Worm (Caenorhabditis elegans): ENCODE measurements around the gene T04F3.1.

The T04F3.1 gene

ce11 chrV:11789474-11789873 lies 49.6 kb downstream of the T04F3.1 start, which contains the start of gene D2023.1:
Gene D2023.1 (plus strand): TSS chrV:11789550.
- TF ChIP-seq nhr-237 (tag; optimal IDR thresholded peaks at IDR 0.05) (no peak), cnd-1 (tag; optimal IDR thresholded peaks at IDR 0.05) (no peak), flh-1 (GFP tag; optimal IDR thresholded peaks at IDR 0.05) (no peak), nhr-28 (tag; optimal IDR thresholded peaks at IDR 0.05) (no peak), mep-1 (tag; optimal IDR thresholded peaks at IDR 0.05) (no peak), lsy-2 (tag; optimal IDR thresholded peaks at IDR 0.05) (no peak), blmp-1 (tag; optimal IDR thresholded peaks at IDR 0.05) (no peak), nhr-76 (tag; optimal IDR thresholded peaks at IDR 0.05) (no peak), bed-3 (GFP tag; optimal IDR thresholded peaks at IDR 0.05) (no peak), mls-2 (tag; optimal IDR thresholded peaks at IDR 0.05) (no peak)

DNA sequence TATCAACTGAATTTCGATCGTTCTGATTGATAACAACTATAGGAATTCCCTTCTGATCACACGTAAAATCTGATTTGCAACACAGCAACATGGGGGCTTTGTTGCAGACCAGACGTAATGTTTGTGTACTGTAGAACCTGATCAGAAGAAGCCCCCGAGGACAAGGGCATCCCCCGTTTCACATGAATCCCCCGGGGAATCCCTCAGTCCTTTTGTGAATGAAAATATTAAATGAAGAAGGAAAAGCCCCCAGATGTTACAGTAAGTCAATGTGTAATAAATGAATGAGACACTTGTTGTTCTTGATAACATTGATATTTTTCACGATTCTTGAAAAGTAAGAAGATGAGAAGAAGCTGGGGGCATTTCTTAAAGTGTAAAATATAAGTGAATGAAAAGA lies 54.3 kb downstream of the T04F3.1 start:
- TF ChIP-seq tbx-8 (GFP tag; optimal IDR thresholded peaks at IDR 0.05): no peak

ce11 chrV:11795352-11795751 lies 55.5 kb downstream of the T04F3.1 start:
- TF ChIP-seq unc-62 (GFP tag; optimal IDR thresholded peaks at IDR 0.05) (no peak), mep-1 (tag; optimal IDR thresholded peaks at IDR 0.05) (no peak), ceh-43 (GFP tag; optimal IDR thresholded peaks at IDR 0.05) (no peak), mab-5 (tag; optimal IDR thresholded peaks at IDR 0.05) (no peak), nhr-237 (tag; optimal IDR thresholded peaks at IDR 0.05) (no peak), nhr-12 (tag; optimal IDR thresholded peaks at IDR 0.05) (no peak), lin-32 (GFP tag; optimal IDR thresholded peaks at IDR 0.05) (no peak), mls-2 (tag; optimal IDR thresholded peaks at IDR 0.05) (no peak), blmp-1 (tag; optimal IDR thresholded peaks at IDR 0.05) (no peak), sem-2 (GFP tag; optimal IDR thresholded peaks at IDR 0.05) (no peak), elt-3 (tag; optimal IDR thresholded peaks at IDR 0.05) (no peak), ceh-83 (GFP tag; optimal IDR thresholded peaks at IDR 0.05) (no peak), elt-1 (tag; optimal IDR thresholded peaks at IDR 0.05; ENCODE audit: borderline replicate concordance, insufficient read depth) (no peak)

DNA sequence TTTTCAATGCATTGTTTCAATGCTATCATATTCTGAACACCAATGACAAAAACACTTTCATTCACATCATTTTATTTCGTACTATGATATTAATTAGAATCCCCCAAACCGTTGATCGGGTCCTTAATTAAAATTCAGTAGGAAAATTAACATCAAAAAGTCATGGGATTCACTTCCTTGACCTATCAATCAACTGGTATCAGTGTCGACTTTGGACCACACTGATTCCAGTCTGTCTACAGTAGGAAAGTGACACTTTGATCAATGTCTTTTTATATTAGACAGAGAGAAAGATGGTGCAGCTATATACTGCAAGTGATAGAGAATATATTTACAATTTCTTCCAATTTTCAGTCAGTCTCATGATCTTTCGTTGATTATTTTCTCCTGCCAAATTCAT lies 56.5 kb downstream of the T04F3.1 start:
- TF ChIP-seq unc-39 (tag; optimal IDR thresholded peaks at IDR 0.05) (no peak), nhr-76 (tag; optimal IDR thresholded peaks at IDR 0.05) (no peak), mls-2 (tag; optimal IDR thresholded peaks at IDR 0.05) (no peak), mab-5 (tag; optimal IDR thresholded peaks at IDR 0.05) (no peak), elt-3 (tag; optimal IDR thresholded peaks at IDR 0.05) (no peak), ceh-39 (tag; optimal IDR thresholded peaks at IDR 0.05) (no peak), sptf-1 (tag; optimal IDR thresholded peaks at IDR 0.05) (no peak), blmp-1 (tag; optimal IDR thresholded peaks at IDR 0.05) (no peak), snpc-4 (tag; optimal IDR thresholded peaks at IDR 0.05) (no peak), ceh-43 (GFP tag; optimal IDR thresholded peaks at IDR 0.05) (no peak), ham-2 (GFP tag; optimal IDR thresholded peaks at IDR 0.05) (no peak), elt-1 (tag; optimal IDR thresholded peaks at IDR 0.05; ENCODE audit: borderline replicate concordance, insufficient read depth) (no peak)

DNA sequence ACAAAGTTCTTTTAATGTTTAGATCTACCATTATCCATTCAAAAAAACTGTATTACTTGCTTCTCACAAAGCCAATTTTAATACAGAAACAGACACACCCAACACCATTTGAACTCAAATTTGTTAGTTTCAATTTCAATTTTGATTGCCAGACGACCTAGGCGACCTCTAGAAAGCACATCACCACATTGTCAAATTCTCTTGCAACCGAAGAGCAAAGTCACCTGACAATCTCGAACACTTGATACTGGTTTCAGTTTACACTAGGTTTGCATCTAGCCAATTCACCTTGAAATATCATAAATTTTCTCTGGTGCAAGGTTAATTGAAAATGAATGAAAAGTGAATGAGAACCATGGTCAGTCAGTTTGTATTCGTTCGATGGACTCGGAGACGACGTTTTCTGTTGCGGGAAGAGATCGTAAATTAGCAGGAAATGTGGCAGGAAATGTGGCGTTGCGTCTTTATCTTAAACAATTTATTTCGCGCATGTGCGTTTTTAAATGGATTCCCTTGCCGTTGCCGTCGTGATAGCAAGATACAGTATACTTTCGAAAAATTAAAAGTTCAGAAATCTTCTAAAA lies 57.5 kb downstream of the T04F3.1 start:
- TF ChIP-seq ceh-39 (tag; optimal IDR thresholded peaks at IDR 0.05) (no peak), mep-1 (tag; optimal IDR thresholded peaks at IDR 0.05) (no peak), ceh-43 (GFP tag; optimal IDR thresholded peaks at IDR 0.05) (no peak), nhr-76 (tag; optimal IDR thresholded peaks at IDR 0.05) (no peak), bed-3 (GFP tag; optimal IDR thresholded peaks at IDR 0.05) (no peak), tbx-8 (GFP tag; optimal IDR thresholded peaks at IDR 0.05) (no peak), lsy-2 (tag; optimal IDR thresholded peaks at IDR 0.05) (no peak), lin-13 (tag; optimal IDR thresholded peaks at IDR 0.05) (no peak), unc-120 (tag; optimal IDR thresholded peaks at IDR 0.05; ENCODE audit: poor library complexity, severe bottlenecking) (no peak), snpc-4 (tag; optimal IDR thresholded peaks at IDR 0.05) (no peak), nhr-237 (tag; optimal IDR thresholded peaks at IDR 0.05) (no peak), nhr-2 (tag; optimal IDR thresholded peaks at IDR 0.05) (no peak), unc-62 (GFP tag; optimal IDR thresholded peaks at IDR 0.05) (no peak), nhr-28 (tag; optimal IDR thresholded peaks at IDR 0.05) (no peak)

- TF ChIP-seq ceh-83 (GFP tag; optimal IDR thresholded peaks at IDR 0.05) (no peak), nhr-2 (tag; optimal IDR thresholded peaks at IDR 0.05) (no peak), ceh-43 (GFP tag; optimal IDR thresholded peaks at IDR 0.05) (no peak), cnd-1 (tag; optimal IDR thresholded peaks at IDR 0.05) (no peak), blmp-1 (tag; optimal IDR thresholded peaks at IDR 0.05) (no peak), mls-2 (tag; optimal IDR thresholded peaks at IDR 0.05) (no peak), lin-32 (GFP tag; optimal IDR thresholded peaks at IDR 0.05) (no peak)
Observed at ce11 chrV:11798320-11798719, 58.5 kb downstream of the T04F3.1 start.
